Fruit fly (Drosophila melanogaster): ENCODE results near the gene CG13096.

DNA sequence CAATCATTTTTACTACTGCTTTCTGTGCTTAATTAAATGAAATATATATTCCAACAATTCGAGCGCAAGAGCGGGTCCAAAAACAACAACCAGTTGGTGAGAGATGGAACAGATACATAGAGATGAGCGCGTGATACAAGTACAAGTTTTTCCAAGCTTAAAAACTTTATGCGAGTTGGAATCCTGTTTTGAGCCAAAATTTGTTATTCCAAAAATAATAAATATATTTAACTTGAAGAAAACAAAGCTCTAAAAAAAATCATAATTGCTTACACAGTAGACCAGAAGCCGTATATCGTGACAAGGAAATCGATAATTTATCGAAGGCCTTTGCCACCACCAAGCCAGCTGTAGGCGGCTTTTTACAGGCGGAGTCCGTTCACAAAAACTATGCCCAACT is 3.1 kb upstream of the CG13096 start, which contains the start of the genes CG13097 and PIG-U:
- no peak for TF ChIP-seq CTCF (optimal IDR thresholded peaks at IDR 0.05)
- no peak for TF ChIP-seq CG8478 (optimal IDR thresholded peaks at IDR 0.05)
